Worm (Caenorhabditis elegans) whole organism, young adult: ENCODE results near the gene mec-17.
A peak's percentile ranks its signal among the peaks of the same experiment; 100 is the strongest.

Experiments
- F37B4.10 ChIP-seq: fragments of 200-800 bp; sonication (Bioruptor generic); IDR thresholded peaks from 2 replicates; pipeline ENCODE4 v1.3.6; 2022; ENCODE audit warnings: missing genetic modification characterization, missing compliant biosample characterization
- lin-35 ChIP-seq, 3 experiments: fragments of 150-350 bp in 2 of 3; sonication (generic microtip) in 1 of 3; optimal IDR thresholded peaks; 2 replicates each; lab custom pipeline; 2014 to 2018; ENCODE audit warnings: missing biosample characterization in 3 of 3, missing genetic modification characterization in 3 of 3, missing genetic modification reagents in 3 of 3
- unc-130 ChIP-seq: sonication (generic microtip); optimal IDR thresholded peaks from 2 replicates; lab custom pipeline; 2016; ENCODE audit warnings: missing genetic modification reagents, missing genetic modification characterization, missing compliant biosample characterization
- unc-62 ChIP-seq: fragments of 150-350 bp; optimal IDR thresholded peaks from 2 replicates; lab custom pipeline; 2014; ENCODE audit warnings: missing biosample characterization, missing genetic modification reagents, missing genetic modification characterization

- TF ChIP-seq unc-130 (GFP tag; lab: Kevin White, UChicago) (peak; percentile 77), unc-62 (GFP tag; lab: Kevin White, UChicago) (no peak), lin-35 (GFP tag; optimal IDR thresholded peaks at IDR 0.05; lab: Kevin White, UChicago) (no peak), F37B4.10 (GFP tag; lab: Robert Waterston, UW) (no peak)
These were observed 28.9 kb downstream of the mec-17 start for ce11 chrIV:7958092-7958491.
